Fruit fly (Drosophila melanogaster): ENCODE results near the gene CG13075.
A peak's percentile ranks its signal among the peaks of the same experiment; 100 is the strongest.

dm6 chr3L:16052145-16053025, 31.4 kb upstream of the CG13075 start:
- no peak for TF ChIP-seq EcR (GFP tag; optimal IDR thresholded peaks at IDR 0.05)
- TF ChIP-seq usp (GFP tag; optimal IDR thresholded peaks at IDR 0.05) = no peak
- peak; percentile 84 for TF ChIP-seq Dll (optimal IDR thresholded peaks at IDR 0.05)
- TF ChIP-seq CG8478 (optimal IDR thresholded peaks at IDR 0.05) = peak; percentile 99
- TF ChIP-seq pan (optimal IDR thresholded peaks at IDR 0.05) = peak; percentile 66
